Fruit fly (Drosophila melanogaster): Measurements from ENCODE around the gene mRpL11.
A peak's percentile ranks its signal among the peaks of the same experiment; 100 is the strongest.

Gene mRpL11

DNA sequence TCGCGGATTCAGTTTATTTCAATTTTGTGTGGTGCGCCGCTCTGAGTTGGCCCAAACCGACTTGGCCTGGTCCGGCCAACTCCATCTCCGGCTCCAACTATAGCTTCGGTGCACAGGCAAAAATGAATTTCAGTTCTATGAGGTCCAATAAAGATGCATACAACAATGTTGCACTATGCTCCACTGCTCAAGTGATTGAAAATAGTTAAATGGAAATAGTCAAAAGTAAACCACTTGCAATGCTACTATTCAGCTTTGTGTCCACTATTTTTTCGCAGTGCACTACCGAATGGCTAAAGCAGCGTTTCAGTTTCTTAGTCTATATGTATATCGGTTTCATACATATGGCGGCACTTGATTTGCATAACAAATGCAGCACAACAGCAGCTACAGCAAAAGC lies 35.4 kb upstream of the mRpL11 start (continued):
- TF ChIP-seq CG7839 (tag; optimal IDR thresholded peaks at IDR 0.05) (peak; percentile 78), CG7786 (GFP tag; optimal IDR thresholded peaks at IDR 0.05) (peak; percentile 46), CG5953 (GFP tag; IDR thresholded peaks at IDR 0.05) (peak; percentile 46; the same call in 1 of the 2 replicates), CG8089 (GFP tag; optimal IDR thresholded peaks at IDR 0.05) (peak; percentile 22), caup (GFP tag; optimal IDR thresholded peaks at IDR 0.05; ENCODE audit: severe bottlenecking) (peak; percentile 8), ems (GFP tag; optimal IDR thresholded peaks at IDR 0.05) (peak; percentile 76), slp2 (GFP tag; optimal IDR thresholded peaks at IDR 0.05) (peak; percentile 29), CG4282 (GFP tag; optimal IDR thresholded peaks at IDR 0.05) (peak; percentile 42), H2.0 (GFP tag; IDR thresholded peaks at IDR 0.05) (peak; percentile 76), CG13624 (GFP tag; optimal IDR thresholded peaks at IDR 0.05) (peak; percentile 58), Usf (GFP tag; optimal IDR thresholded peaks at IDR 0.05) (peak; percentile 14), zfh1 (GFP tag; IDR thresholded peaks at IDR 0.05) (peak; percentile 68), CrebB (tag; optimal IDR thresholded peaks at IDR 0.05) (peak; percentile 26), CG4820 (GFP tag; optimal IDR thresholded peaks at IDR 0.05) (peak; percentile 53), MTF-1 (GFP tag; optimal IDR thresholded peaks at IDR 0.05; ENCODE audit: borderline replicate concordance) (peak; percentile 47), Dref (GFP tag; IDR thresholded peaks at IDR 0.05) (no peak), Six4 (GFP tag; optimal IDR thresholded peaks at IDR 0.05) (no peak), chm (GFP tag; IDR thresholded peaks at IDR 0.05) (peak; percentile 45; the same call in 1 of the 2 replicates), da (GFP tag; optimal IDR thresholded peaks at IDR 0.05) (no peak), ATbp (GFP tag; optimal IDR thresholded peaks at IDR 0.05) (peak; percentile 65), dan (GFP tag; IDR thresholded peaks at IDR 0.05) (no peak), CG11456 (GFP tag; IDR thresholded peaks at IDR 0.05) (peak; percentile 82), kay (GFP tag; optimal IDR thresholded peaks at IDR 0.05) (peak; percentile 3), odd (GFP tag; optimal IDR thresholded peaks at IDR 0.05) (peak; percentile 20), emc (GFP tag; optimal IDR thresholded peaks at IDR 0.05) (peak; percentile 37), Dll (GFP tag; IDR thresholded peaks at IDR 0.05; ENCODE audit: partially characterized antibody) (no peak), CG1832 (GFP tag; optimal IDR thresholded peaks at IDR 0.05) (no peak), gcm2 (GFP tag; optimal IDR thresholded peaks at IDR 0.05) (no peak), CG18262 (tag; optimal IDR thresholded peaks at IDR 0.05) (peak; percentile 50), fru (optimal IDR thresholded peaks at IDR 0.05) (no peak), croc (GFP tag; conservative IDR thresholded peaks at IDR 0.05) (0 out of 3 replicates have a peak, but pooled peaks have one; percentile 30), CG13123 (GFP tag; optimal IDR thresholded peaks at IDR 0.05) (no peak), pnt (GFP tag; optimal IDR thresholded peaks at IDR 0.05) (peak; percentile 75), Mes4 (GFP tag; optimal IDR thresholded peaks at IDR 0.05) (peak; percentile 33), lilli (GFP tag; optimal IDR thresholded peaks at IDR 0.05) (peak; percentile 61), CG4360 (GFP tag; IDR thresholded peaks at IDR 0.05) (0 out of 2 replicates have a peak, but pooled peaks have one; percentile 17), CG3726 (GFP tag; IDR thresholded peaks at IDR 0.05) (peak; percentile 75; the same call in 2 of the 3 replicates), PHDP (tag; optimal IDR thresholded peaks at IDR 0.05) (peak; percentile 42), CG12744 (GFP tag; optimal IDR thresholded peaks at IDR 0.05) (no peak), tin (GFP tag; optimal IDR thresholded peaks at IDR 0.05) (peak; percentile 65), Antp (GFP tag; optimal IDR thresholded peaks at IDR 0.05) (peak; percentile 74), CG2116 (GFP tag; optimal IDR thresholded peaks at IDR 0.05) (peak; percentile 3), shn (GFP tag; optimal IDR thresholded peaks at IDR 0.05) (peak; percentile 53), bab2 (GFP tag; optimal IDR thresholded peaks at IDR 0.05) (peak; percentile 64), ewg (GFP tag; optimal IDR thresholded peaks at IDR 0.05) (peak; percentile 14), MBD-R2 (GFP tag; IDR thresholded peaks at IDR 0.05) (peak; percentile 27; the same call in 1 of the 2 replicates), Elba2 (GFP tag; optimal IDR thresholded peaks at IDR 0.05) (no peak), CG32772 (GFP tag; IDR thresholded peaks at IDR 0.05) (peak; percentile 74), CG16815 (GFP tag; optimal IDR thresholded peaks at IDR 0.05) (no peak), Deaf1 (tag; optimal IDR thresholded peaks at IDR 0.05) (peak; percentile 28), Ada2b (GFP tag; IDR thresholded peaks at IDR 0.05) (peak; percentile 80), CG5180 (GFP tag; optimal IDR thresholded peaks at IDR 0.05) (peak; percentile 43)

Measured in whole organism, embryonic.